Fruit fly (Drosophila melanogaster): ENCODE measurements around the gene CG42467.

- TF ChIP-seq Sin3A (optimal IDR thresholded peaks at IDR 0.05), result no peak
- TF ChIP-seq ttk (optimal IDR thresholded peaks at IDR 0.05), result no peak
These were observed 10.6 kb downstream of the CG42467 start, which contains the start of gene cutlet for dm6 chr2L:3711665-3712064.

Measured in Kc167 (cell line).